Worm (Caenorhabditis elegans): ENCODE data around the gene Y53G8AR.5.

DNA sequence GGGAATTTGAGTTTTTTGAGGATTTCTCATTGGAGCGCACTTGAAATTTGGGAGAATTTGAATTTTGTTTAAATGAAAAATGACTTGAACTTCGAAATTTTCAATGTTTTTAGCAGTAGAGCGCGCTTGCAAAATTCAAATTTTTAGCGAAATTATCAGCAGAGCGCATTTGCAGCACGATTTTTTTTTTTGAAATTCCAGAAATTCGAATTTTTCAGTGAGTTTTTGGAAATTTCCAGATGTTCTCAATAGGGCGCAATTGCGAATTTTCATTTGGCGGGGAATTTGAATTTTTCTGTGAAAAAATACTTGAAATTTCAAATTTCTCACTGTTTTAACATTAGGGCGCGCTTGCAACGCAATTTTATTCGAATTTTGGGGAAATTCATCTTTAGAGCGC is 34.5 kb downstream of the Y53G8AR.5 start:
- no peak for TF ChIP-seq nhr-12 (tag; optimal IDR thresholded peaks at IDR 0.05)
- no peak for TF ChIP-seq ama-1 (optimal IDR thresholded peaks at IDR 0.05)
- TF ChIP-seq aly-2 (tag; optimal IDR thresholded peaks at IDR 0.05) = no peak
- TF ChIP-seq ceh-90 (tag; optimal IDR thresholded peaks at IDR 0.05) = no peak
- no peak for TF ChIP-seq nhr-11 (tag; optimal IDR thresholded peaks at IDR 0.05)
- TF ChIP-seq nhr-77 (tag; optimal IDR thresholded peaks at IDR 0.05) = no peak
- TF ChIP-seq rnt-1 (tag; optimal IDR thresholded peaks at IDR 0.05) = no peak
- no peak for TF ChIP-seq tbx-2 (tag; optimal IDR thresholded peaks at IDR 0.05)
- no peak for TF ChIP-seq skn-1 (tag; optimal IDR thresholded peaks at IDR 0.05)
- no peak for TF ChIP-seq aha-1 (tag; optimal IDR thresholded peaks at IDR 0.05)
- no peak for TF ChIP-seq nhr-28 (tag; optimal IDR thresholded peaks at IDR 0.05)
